Fruit fly (Drosophila melanogaster): ENCODE results near the gene Ku80.

DNA sequence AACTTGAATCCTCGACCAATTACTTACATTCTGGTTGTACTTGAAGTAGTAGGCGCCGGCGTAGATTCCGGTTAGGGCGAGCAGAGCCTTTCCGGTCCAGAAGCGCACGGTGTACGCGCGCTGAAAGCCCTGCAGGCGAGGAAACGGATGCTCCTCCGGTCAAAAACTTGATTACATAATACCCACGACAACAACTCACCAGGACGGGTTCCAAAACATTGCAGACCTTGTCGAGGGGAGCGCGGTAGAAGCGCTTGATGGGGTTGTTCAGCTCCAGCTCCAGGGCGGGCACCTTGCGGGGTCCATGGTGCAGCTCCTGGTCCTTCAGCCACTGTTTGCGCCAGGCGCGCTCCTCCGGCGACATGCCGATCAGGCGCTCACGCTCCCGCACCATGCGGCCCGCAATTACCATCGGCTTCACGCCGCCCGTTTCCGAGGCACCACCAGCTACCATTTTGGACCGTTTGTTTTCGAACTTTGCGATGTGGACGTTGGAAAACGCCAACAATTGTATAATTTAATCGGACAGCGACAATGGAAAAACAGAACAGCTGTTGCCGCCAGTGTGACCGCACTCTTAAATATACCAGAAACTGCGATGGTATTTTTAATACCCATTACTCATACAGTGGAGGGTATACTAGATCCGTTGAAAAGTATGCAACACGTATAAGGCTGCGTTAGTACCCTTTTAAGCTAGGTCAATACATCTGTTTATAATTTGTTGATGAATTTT is 20.3 kb downstream of the Ku80 start, which contains the start of gene ND-B17:
- TF ChIP-seq psq (optimal IDR thresholded peaks at IDR 0.05) (no peak), usp (GFP tag; optimal IDR thresholded peaks at IDR 0.05) (no peak), Dll (optimal IDR thresholded peaks at IDR 0.05) (no peak)
